Fruit fly (Drosophila melanogaster): ENCODE results near the gene nau.
A peak's percentile ranks its signal among the peaks of the same experiment; 100 is the strongest.

nau gene

dm6 chr3R:23679911-23680336 lies 38.2 kb downstream of the nau start, which contains the start of gene eIF3d1 (continued):
- TF ChIP-seq CG32772 (GFP tag; IDR thresholded peaks at IDR 0.05) (no peak), CG12769 (tag; optimal IDR thresholded peaks at IDR 0.05) (no peak), CG1602 (GFP tag; optimal IDR thresholded peaks at IDR 0.05) (peak; percentile 2), stwl (tag; optimal IDR thresholded peaks at IDR 0.05) (peak; percentile 76), CG15601 (tag; optimal IDR thresholded peaks at IDR 0.05) (peak; percentile 18), en (GFP tag; optimal IDR thresholded peaks at IDR 0.05) (no peak), CG10979 (tag; optimal IDR thresholded peaks at IDR 0.05) (no peak), CG31224 (GFP tag; IDR thresholded peaks at IDR 0.05) (no peak), CG7987 (GFP tag; optimal IDR thresholded peaks at IDR 0.05) (no peak), amos (GFP tag; IDR thresholded peaks at IDR 0.05; ENCODE audit: partially characterized antibody) (peak; percentile 49; the same call in 1 of the 2 replicates), ken (GFP tag; IDR thresholded peaks at IDR 0.05) (peak; percentile 44; the same call in 1 of the 3 replicates), gt (GFP tag; IDR thresholded peaks at IDR 0.05) (no peak), NFAT (GFP tag; IDR thresholded peaks at IDR 0.05) (peak; percentile 48; the same call in 1 of the 2 replicates), sug (tag; optimal IDR thresholded peaks at IDR 0.05) (no peak), CG13287 (GFP tag; IDR thresholded peaks at IDR 0.05; ENCODE audit: partially characterized antibody) (peak; percentile 37; the same call in 1 of the 2 replicates), CG7839 (tag; optimal IDR thresholded peaks at IDR 0.05) (no peak), CG2129 (GFP tag; IDR thresholded peaks at IDR 0.05; ENCODE audit: partially characterized antibody) (no peak), knrl (GFP tag; IDR thresholded peaks at IDR 0.05; ENCODE audit: partially characterized antibody) (peak; percentile 32; the same call in 1 of the 3 replicates), Sry-δ (GFP tag; optimal IDR thresholded peaks at IDR 0.05) (peak; percentile 48), slou (GFP tag; optimal IDR thresholded peaks at IDR 0.05) (no peak), Lhr (GFP tag; optimal IDR thresholded peaks at IDR 0.05) (peak; percentile 73), Spps (tag; optimal IDR thresholded peaks at IDR 0.05) (no peak), CG13424 (tag; optimal IDR thresholded peaks at IDR 0.05) (no peak), Bgb (GFP tag; IDR thresholded peaks at IDR 0.05; ENCODE audit: partially characterized antibody) (peak; percentile 21; the same call in 1 of the 2 replicates), HmgZ (tag; optimal IDR thresholded peaks at IDR 0.05) (peak; percentile 44), vfl (GFP tag; optimal IDR thresholded peaks at IDR 0.05) (no peak), CG17612 (GFP tag; IDR thresholded peaks at IDR 0.05) (no peak), Opbp (GFP tag; IDR thresholded peaks at IDR 0.05; ENCODE audit: partially characterized antibody) (peak; percentile 41; the same call in 1 of the 3 replicates), D19A (tag; optimal IDR thresholded peaks at IDR 0.05) (no peak), Jarid2 (GFP tag; optimal IDR thresholded peaks at IDR 0.05) (no peak), pzg (GFP tag; optimal IDR thresholded peaks at IDR 0.05) (peak; percentile 95), CG11696 (GFP tag; IDR thresholded peaks at IDR 0.05) (no peak)

- TF ChIP-seq CG4328 (GFP tag; optimal IDR thresholded peaks at IDR 0.05) (peak; percentile 82), CG9876 (GFP tag; optimal IDR thresholded peaks at IDR 0.05) (no peak), Atf3 (GFP tag; optimal IDR thresholded peaks at IDR 0.05) (peak; percentile 35), CG14667 (GFP tag; IDR thresholded peaks at IDR 0.05) (peak; percentile 83), CG14860 (GFP tag; IDR thresholded peaks at IDR 0.05; ENCODE audit: partially characterized antibody) (no peak), CG12942 (GFP tag; optimal IDR thresholded peaks at IDR 0.05) (peak; percentile 85), Ptx1 (GFP tag; IDR thresholded peaks at IDR 0.05) (peak; percentile 95), NC2β (GFP tag; optimal IDR thresholded peaks at IDR 0.05) (peak; percentile 9), CG2199 (GFP tag; IDR thresholded peaks at IDR 0.05) (peak; percentile 73; the same call in 2 of the 3 replicates), CG18011 (GFP tag; optimal IDR thresholded peaks at IDR 0.05) (peak; percentile 78), phol (tag; optimal IDR thresholded peaks at IDR 0.05) (peak; percentile 93), BtbVII (GFP tag; optimal IDR thresholded peaks at IDR 0.05) (peak; percentile 90), toy (GFP tag; IDR thresholded peaks at IDR 0.05) (peak; percentile 48), dpn (GFP tag; optimal IDR thresholded peaks at IDR 0.05) (peak; percentile 64 to 88), disco-r (GFP tag; optimal IDR thresholded peaks at IDR 0.05) (no peak), CTCF (GFP tag; optimal IDR thresholded peaks at IDR 0.05) (peak; percentile 27), Mrtf (GFP tag; IDR thresholded peaks at IDR 0.05) (peak; percentile 87), HmgZ (tag; optimal IDR thresholded peaks at IDR 0.05) (peak; percentile 81), CG14710 (tag; optimal IDR thresholded peaks at IDR 0.05) (peak; percentile 90)
These were observed 39.6 kb downstream of the nau start, which contains the start of gene GILT2 for dm6 chr3R:23678349-23679193. TSS of gene GILT2 (plus strand) at chr3R:23678895.
